Fruit fly (Drosophila melanogaster) whole organism, embryonic: ENCODE data around the gene CG31131.
A peak's percentile ranks its signal among the peaks of the same experiment; 100 is the strongest.

Experiments used
- Adf1 ChIP-seq: fragments of 200-800 bp; sonication (Bioruptor generic); IDR thresholded peaks from 2 replicates; pipeline ENCODE4 v1.3.6; 2022; ENCODE audit warnings: missing biosample characterization, missing genetic modification characterization
- Antp ChIP-seq: fragments of 200-800 bp; sonication (Bioruptor generic); optimal IDR thresholded peaks from 3 replicates; lab custom pipeline; 2016; ENCODE audit warnings: missing biosample characterization, missing genetic modification characterization
- Bteb2 ChIP-seq: fragments of 200-800 bp; sonication (Bioruptor generic); optimal IDR thresholded peaks from 2 replicates; lab custom pipeline; 2016; ENCODE audit warnings: missing biosample characterization, missing genetic modification characterization
- CG10147 ChIP-seq: fragments of 200-800 bp; sonication (Bioruptor generic); optimal IDR thresholded peaks from 2 replicates; lab custom pipeline; 2019; ENCODE audit warnings: missing biosample characterization, mild to moderate bottlenecking, missing genetic modification characterization, moderate library complexity
- CG10979 ChIP-seq: fragments of 200-800 bp; sonication (Bioruptor generic); optimal IDR thresholded peaks from 2 replicates; lab custom pipeline; 2018; ENCODE audit warnings: missing biosample characterization, mild to moderate bottlenecking, missing genetic modification characterization, moderate library complexity
- CG11560 ChIP-seq: fragments of 200-800 bp; sonication (Bioruptor generic); IDR thresholded peaks from 3 replicates; pipeline ENCODE4 v1.3.6; 2022; ENCODE audit warnings: missing biosample characterization, missing genetic modification characterization
- CG12236 ChIP-seq: fragments of 200-800 bp; sonication (Bioruptor generic); optimal IDR thresholded peaks from 2 replicates; lab custom pipeline; 2016; ENCODE audit warnings: missing biosample characterization, missing genetic modification characterization
- CG13775 ChIP-seq: fragments of 200-800 bp; sonication (Bioruptor generic); optimal IDR thresholded peaks from 3 replicates; lab custom pipeline; 2017; ENCODE audit warnings: missing biosample characterization, mild to moderate bottlenecking, missing genetic modification characterization
- CG14710 ChIP-seq: fragments of 200-800 bp; sonication (Bioruptor generic); optimal IDR thresholded peaks from 3 replicates; lab custom pipeline; 2019; ENCODE audit warnings: missing biosample characterization, mild to moderate bottlenecking, missing genetic modification characterization, moderate library complexity
- CG15269 ChIP-seq: fragments of 200-800 bp; sonication (Bioruptor generic); optimal IDR thresholded peaks from 2 replicates; lab custom pipeline; 2018; ENCODE audit warnings: missing biosample characterization, mild to moderate bottlenecking, missing genetic modification characterization, moderate library complexity
- CG15696 ChIP-seq: fragments of 200-800 bp; sonication (Bioruptor generic); optimal IDR thresholded peaks from 2 replicates; lab custom pipeline; 2019; ENCODE audit warnings: missing biosample characterization, mild to moderate bottlenecking, missing genetic modification characterization, moderate library complexity
- CG16813 ChIP-seq: fragments of 200-800 bp; sonication (Bioruptor generic); IDR thresholded peaks from 3 replicates; pipeline ENCODE4 v1.3.6; 2022; ENCODE audit warnings: missing biosample characterization, missing genetic modification characterization; ENCODE audit not compliant: partially characterized antibody
- CG17568 ChIP-seq: fragments of 200-800 bp; sonication (Bioruptor generic); optimal IDR thresholded peaks from 2 replicates; lab custom pipeline; 2018; ENCODE audit warnings: missing biosample characterization, mild to moderate bottlenecking, missing genetic modification characterization, moderate library complexity
- CG17802 ChIP-seq: fragments of 200-800 bp; sonication (Bioruptor generic); optimal IDR thresholded peaks from 2 replicates; lab custom pipeline; 2018; ENCODE audit warnings: missing biosample characterization, mild to moderate bottlenecking, missing genetic modification characterization, moderate library complexity
- CG2129 ChIP-seq: fragments of 200-800 bp; sonication (Bioruptor generic); IDR thresholded peaks from 2 replicates; pipeline ENCODE4 v1.3.6; 2022; ENCODE audit warnings: missing biosample characterization, missing genetic modification characterization; ENCODE audit not compliant: partially characterized antibody
- CG2889 ChIP-seq: fragments of 200-800 bp; sonication (Bioruptor generic); IDR thresholded peaks from 3 replicates; pipeline ENCODE4 v1.3.6; 2022; ENCODE audit warnings: missing biosample characterization, missing genetic modification characterization
- CG30431 ChIP-seq: fragments of 200-800 bp; sonication (Bioruptor generic); optimal IDR thresholded peaks from 2 replicates; lab custom pipeline; 2017; ENCODE audit warnings: missing biosample characterization, missing genetic modification characterization
- CG3065 ChIP-seq: fragments of 200-800 bp; sonication (Bioruptor generic); optimal IDR thresholded peaks from 2 replicates; lab custom pipeline; 2016; ENCODE audit warnings: missing biosample characterization, missing genetic modification characterization
- CG31365 ChIP-seq: fragments of 200-800 bp; sonication (Bioruptor generic); optimal IDR thresholded peaks from 2 replicates; lab custom pipeline; 2018; ENCODE audit warnings: missing biosample characterization, mild to moderate bottlenecking, missing genetic modification characterization
- CG32767 ChIP-seq: fragments of 200-800 bp; sonication (Bioruptor generic); IDR thresholded peaks from 2 replicates; pipeline ENCODE4 v1.3.6; 2022; ENCODE audit warnings: missing biosample characterization, missing genetic modification characterization
- CG4424 ChIP-seq: fragments of 200-800 bp; sonication (Bioruptor generic); optimal IDR thresholded peaks from 3 replicates; lab custom pipeline; 2016; ENCODE audit warnings: missing biosample characterization, missing genetic modification characterization
- CG6272 ChIP-seq: fragments of 200-800 bp; sonication (Bioruptor generic); IDR thresholded peaks from 2 replicates; pipeline ENCODE4 v1.3.6; 2022; ENCODE audit warnings: missing biosample characterization, missing genetic modification characterization
- CTCF ChIP-seq: fragments of 200-800 bp; sonication (Bioruptor generic); optimal IDR thresholded peaks from 2 replicates; lab custom pipeline; 2017; ENCODE audit warnings: missing biosample characterization, mild to moderate bottlenecking, missing genetic modification characterization, moderate library complexity
- CkIIα-i1 ChIP-seq: fragments of 200-800 bp; sonication (Bioruptor generic); IDR thresholded peaks from 2 replicates; pipeline ENCODE4 v1.3.6; 2022; ENCODE audit warnings: missing biosample characterization, missing genetic modification characterization
- Dfd ChIP-seq, 2 experiments: fragments of >200 bp; optimal IDR thresholded peaks; 2 replicates each; lab custom pipeline; 2017; ENCODE audit warnings: missing biosample characterization in 2 of 2, missing genetic modification characterization in 2 of 2
- HLH3B ChIP-seq: fragments of 200-800 bp; sonication (Bioruptor generic); IDR thresholded peaks from 2 replicates; pipeline ENCODE4 v1.3.6; 2022; ENCODE audit warnings: missing biosample characterization, missing genetic modification characterization
- HmgD ChIP-seq: fragments of 200-800 bp; sonication (Bioruptor generic); optimal IDR thresholded peaks from 3 replicates; lab custom pipeline; 2016; ENCODE audit warnings: missing biosample characterization, missing genetic modification characterization
- Hmr ChIP-seq: fragments of 200-800 bp; sonication (Bioruptor generic); optimal IDR thresholded peaks from 3 replicates; lab custom pipeline; 2017; ENCODE audit warnings: mild to moderate bottlenecking, missing biosample characterization, missing genetic modification reagents, missing genetic modification characterization
- Hr51 ChIP-seq, 2 experiments: fragments of 200-800 bp; sonication (Bioruptor generic); optimal IDR thresholded peaks; 2 replicates in 1 of 2; 3 replicates in 1 of 2; lab custom pipeline; 2016 to 2018; ENCODE audit warnings: missing biosample characterization in 2 of 2, missing genetic modification characterization in 2 of 2, mild to moderate bottlenecking in 1 of 2, moderate library complexity in 1 of 2
- MBD-R2 ChIP-seq: fragments of 200-800 bp; sonication (Bioruptor generic); IDR thresholded peaks from 2 replicates; pipeline ENCODE4 v1.3.6; 2022; ENCODE audit warnings: missing biosample characterization, missing genetic modification characterization
- Rx ChIP-seq: fragments of 200-800 bp; sonication (Bioruptor generic); IDR thresholded peaks from 2 replicates; pipeline ENCODE4 v1.3.6; 2022; ENCODE audit warnings: missing biosample characterization, missing genetic modification characterization
- Sox100B ChIP-seq: fragments of 200-800 bp; sonication (Bioruptor generic); optimal IDR thresholded peaks from 3 replicates; lab custom pipeline; 2018; ENCODE audit warnings: missing biosample characterization, mild to moderate bottlenecking, missing genetic modification characterization
- Spps ChIP-seq: fragments of 200-800 bp; sonication (Bioruptor generic); optimal IDR thresholded peaks from 2 replicates; lab custom pipeline; 2018; ENCODE audit warnings: missing biosample characterization, mild to moderate bottlenecking, missing genetic modification characterization
- TFAM ChIP-seq: fragments of 200-800 bp; sonication (Bioruptor generic); optimal IDR thresholded peaks from 2 replicates; lab custom pipeline; 2017; ENCODE audit warnings: missing biosample characterization, missing genetic modification characterization, inconsistent platforms
- Vsx1 ChIP-seq: fragments of 200-800 bp; sonication (Bioruptor generic); optimal IDR thresholded peaks from 2 replicates; lab custom pipeline; 2017; ENCODE audit warnings: missing biosample characterization, mild to moderate bottlenecking, missing genetic modification characterization, missing genetic modification reagents
- amos ChIP-seq: fragments of 200-800 bp; sonication (Bioruptor generic); IDR thresholded peaks from 2 replicates; pipeline ENCODE4 v1.3.6; 2022; ENCODE audit warnings: missing biosample characterization, missing genetic modification characterization; ENCODE audit not compliant: partially characterized antibody
- ap ChIP-seq: fragments of 200-800 bp; sonication (Bioruptor generic); IDR thresholded peaks from 2 replicates; pipeline ENCODE4 v1.3.6; 2022; ENCODE audit warnings: missing biosample characterization, missing genetic modification characterization
- br ChIP-seq: fragments of >200 bp; optimal IDR thresholded peaks from 2 replicates; lab custom pipeline; 2017
- bsh ChIP-seq, 2 experiments: fragments of 200-800 bp; sonication (Bioruptor generic); optimal IDR thresholded peaks; 2 replicates each; lab custom pipeline; 2017 to 2018; ENCODE audit warnings: mild to moderate bottlenecking in 2 of 2, missing biosample characterization in 2 of 2, missing genetic modification characterization in 2 of 2, moderate library complexity in 1 of 2
- btn ChIP-seq: fragments of 200-800 bp; sonication (Bioruptor generic); optimal IDR thresholded peaks from 2 replicates; lab custom pipeline; 2016; ENCODE audit warnings: missing biosample characterization, missing genetic modification characterization
- chm ChIP-seq: fragments of 200-800 bp; sonication (Bioruptor generic); IDR thresholded peaks from 2 replicates; pipeline ENCODE4 v1.3.6; 2022; ENCODE audit warnings: missing biosample characterization, missing genetic modification characterization
- crc ChIP-seq: fragments of 200-800 bp; sonication (Bioruptor generic); optimal IDR thresholded peaks from 2 replicates; lab custom pipeline; 2016; ENCODE audit warnings: missing biosample characterization, missing genetic modification characterization
- dan ChIP-seq: fragments of 200-800 bp; sonication (Bioruptor generic); IDR thresholded peaks from 2 replicates; pipeline ENCODE4 v1.3.6; 2022; ENCODE audit warnings: missing biosample characterization, missing genetic modification characterization
- ham ChIP-seq: fragments of 200-800 bp; sonication (Bioruptor generic); IDR thresholded peaks from 2 replicates; pipeline ENCODE4 v1.3.6; 2022; ENCODE audit warnings: missing biosample characterization, missing genetic modification characterization
- jumu ChIP-seq: fragments of 200-800 bp; sonication (Bioruptor generic); optimal IDR thresholded peaks from 3 replicates; lab custom pipeline; 2016; ENCODE audit warnings: missing biosample characterization, missing genetic modification characterization
- lmd ChIP-seq: fragments of 200-800 bp; sonication (Bioruptor generic); IDR thresholded peaks from 2 replicates; pipeline ENCODE4 v1.3.6; 2022; ENCODE audit warnings: missing biosample characterization, missing genetic modification characterization
- mld ChIP-seq: fragments of 200-800 bp; sonication (Bioruptor generic); IDR thresholded peaks from 3 replicates; pipeline ENCODE4 v1.3.6; 2022; ENCODE audit warnings: missing biosample characterization, missing genetic modification characterization; ENCODE audit not compliant: partially characterized antibody
- oc ChIP-seq: fragments of 200-800 bp; sonication (Bioruptor generic); optimal IDR thresholded peaks from 2 replicates; lab custom pipeline; 2018; ENCODE audit warnings: missing biosample characterization, mild to moderate bottlenecking, missing genetic modification characterization, moderate library complexity
- otp ChIP-seq: fragments of 200-800 bp; sonication (Bioruptor generic); IDR thresholded peaks from 3 replicates; pipeline ENCODE4, ENCODE4 v1.3.6; 2022; ENCODE audit warnings: missing biosample characterization, missing genetic modification characterization
- stwl ChIP-seq: fragments of 200-800 bp; sonication (Bioruptor generic); optimal IDR thresholded peaks from 3 replicates; lab custom pipeline; 2018; ENCODE audit warnings: missing biosample characterization, mild to moderate bottlenecking, missing genetic modification characterization, moderate library complexity
- tio ChIP-seq: fragments of 200-800 bp; sonication (Bioruptor generic); optimal IDR thresholded peaks from 2 replicates; lab custom pipeline; 2017; ENCODE audit warnings: missing biosample characterization, missing genetic modification characterization, inconsistent platforms
- tx ChIP-seq: fragments of 200-800 bp; sonication (Bioruptor generic); optimal IDR thresholded peaks from 2 replicates; lab custom pipeline; 2016; ENCODE audit warnings: missing biosample characterization, missing genetic modification characterization
- zf30C ChIP-seq: fragments of 200-800 bp; sonication (Bioruptor generic); optimal IDR thresholded peaks from 3 replicates; lab custom pipeline; 2018; ENCODE audit warnings: missing biosample characterization, mild to moderate bottlenecking, missing genetic modification characterization

The CG31131 gene

DNA sequence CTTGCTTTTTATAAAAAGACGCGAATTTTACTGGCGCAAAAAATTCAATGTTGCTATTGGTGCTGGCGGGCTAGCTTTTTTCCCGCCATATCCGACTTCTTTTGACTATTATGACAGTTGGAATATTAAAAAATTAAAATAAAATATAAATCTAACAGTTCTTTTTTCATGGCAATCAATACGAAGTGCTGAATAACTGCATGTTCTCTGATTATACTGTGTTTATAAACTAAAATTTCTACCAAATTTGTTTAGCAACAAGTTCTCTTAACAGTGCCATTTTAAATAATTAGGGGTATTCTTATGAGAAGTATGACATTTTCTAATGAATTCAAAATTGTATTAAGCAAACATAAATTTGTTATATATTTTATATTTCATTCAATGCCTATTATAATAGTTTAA, 43.6 kb downstream of the CG31131 start, which contains the start of gene Boh1 (continued):
- peak in 1 of 2 experiments; percentile 24 for TF ChIP-seq Hr51 (GFP tag; optimal IDR thresholded peaks at IDR 0.05; lab: Kevin White, UChicago)
- TF ChIP-seq oc (tag; lab: Kevin White, UChicago), result no peak
- TF ChIP-seq CG15696 (tag; lab: Kevin White, UChicago), result no peak
- TF ChIP-seq lmd, result no peak
- TF ChIP-seq CTCF (GFP tag; lab: Kevin White, UChicago), result no peak
- TF ChIP-seq zf30C (GFP tag; lab: Kevin White, UChicago), result no peak
- no peak for TF ChIP-seq Vsx1 (GFP tag; lab: Kevin White, UChicago)
- TF ChIP-seq TFAM, result no peak
- TF ChIP-seq CG12236 (GFP tag; lab: Kevin White, UChicago), result no peak
- TF ChIP-seq CG13775 (GFP tag; lab: Kevin White, UChicago), result peak; percentile 26
- TF ChIP-seq CG10979 (tag; lab: Kevin White, UChicago), result peak; percentile 36
- TF ChIP-seq CG17802 (tag; lab: Kevin White, UChicago), result no peak
- TF ChIP-seq CG6272, result no peak
- no peak for TF ChIP-seq Rx
- TF ChIP-seq CG4424 (GFP tag; lab: Kevin White, UChicago), result peak; percentile 43
- TF ChIP-seq HmgD, result no peak
- TF ChIP-seq MBD-R2 (GFP tag; lab: Robert Waterston, UW), result peak; percentile 53; the same call in 1 of the 2 replicates
- no peak for TF ChIP-seq CG11560
- no peak for TF ChIP-seq Bteb2 (GFP tag; lab: Kevin White, UChicago)
- TF ChIP-seq amos (GFP tag; lab: Robert Waterston, UW), result no peak
- TF ChIP-seq CG15269, result peak; percentile 45
- TF ChIP-seq CG3065 (GFP tag; lab: Kevin White, UChicago), result no peak
- TF ChIP-seq stwl, result peak; percentile 39
- TF ChIP-seq crc (GFP tag; lab: Kevin White, UChicago), result no peak
- no peak for TF ChIP-seq tio (GFP tag; lab: Kevin White, UChicago)
- TF ChIP-seq btn (GFP tag; lab: Kevin White, UChicago), result no peak
- no peak for TF ChIP-seq mld (GFP tag; lab: Robert Waterston, UW)
- no peak for TF ChIP-seq CG17568
- no peak for TF ChIP-seq Spps (tag; lab: Kevin White, UChicago)
- TF ChIP-seq bsh (GFP tag; optimal IDR thresholded peaks at IDR 0.05; lab: Kevin White, UChicago), result no peak
- TF ChIP-seq HLH3B, result no peak
- peak; percentile 63 for TF ChIP-seq Sox100B
- no peak for TF ChIP-seq br
- no peak for TF ChIP-seq CkIIα-i1
- TF ChIP-seq CG10147 (GFP tag; lab: Kevin White, UChicago), result peak; percentile 8
- no peak for TF ChIP-seq ap (GFP tag; lab: Robert Waterston, UW)
- peak; percentile 51 for TF ChIP-seq CG14710 (tag; lab: Kevin White, UChicago)
- no peak for TF ChIP-seq CG2129
- no peak for TF ChIP-seq chm (GFP tag; lab: Robert Waterston, UW)
- TF ChIP-seq CG2889 (GFP tag; lab: Robert Waterston, UW), result no peak
- TF ChIP-seq jumu (GFP tag; lab: Kevin White, UChicago), result no peak
- TF ChIP-seq tx (GFP tag; lab: Kevin White, UChicago), result no peak
- no peak for TF ChIP-seq Adf1
- no peak for TF ChIP-seq ham (GFP tag; lab: Robert Waterston, UW)
- no peak for TF ChIP-seq Dfd (GFP tag; optimal IDR thresholded peaks at IDR 0.05; lab: Kevin White, UChicago)
- TF ChIP-seq Antp, result no peak
- no peak for TF ChIP-seq CG31365 (tag; lab: Kevin White, UChicago)
- TF ChIP-seq CG32767 (GFP tag; lab: Robert Waterston, UW), result no peak
- TF ChIP-seq dan, result no peak
- TF ChIP-seq otp (GFP tag; lab: Robert Waterston, UW), result no peak
- TF ChIP-seq CG30431 (GFP tag; lab: Kevin White, UChicago), result no peak
- no peak for TF ChIP-seq CG16813 (GFP tag; lab: Robert Waterston, UW)
- peak; percentile 36 for TF ChIP-seq Hmr (GFP tag; lab: Kevin White, UChicago)
